Fruit fly (Drosophila melanogaster): ENCODE data around the gene dyw.

The dyw gene

DNA sequence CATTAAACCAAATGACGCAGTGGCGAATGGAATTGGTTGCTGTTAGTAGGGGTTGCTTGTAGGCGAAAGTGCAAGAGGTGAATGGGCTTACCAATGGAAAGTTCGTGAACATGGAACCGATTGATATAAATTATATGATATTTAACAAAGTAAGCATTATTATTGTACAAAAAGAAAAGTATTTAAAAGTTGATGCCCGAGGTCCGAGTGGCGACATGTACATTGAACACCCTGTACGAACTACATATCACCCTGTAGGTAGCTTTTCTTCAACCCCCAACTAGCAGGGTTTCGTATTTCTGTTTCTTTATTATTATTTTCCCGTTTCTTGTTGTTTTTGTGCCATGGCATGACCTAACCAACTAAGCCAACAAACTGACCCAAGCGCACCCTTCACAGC is 36.5 kb downstream of the dyw start:
- TF ChIP-seq CG8478 (optimal IDR thresholded peaks at IDR 0.05) (no peak), CTCF (optimal IDR thresholded peaks at IDR 0.05) (no peak)

DNA sequence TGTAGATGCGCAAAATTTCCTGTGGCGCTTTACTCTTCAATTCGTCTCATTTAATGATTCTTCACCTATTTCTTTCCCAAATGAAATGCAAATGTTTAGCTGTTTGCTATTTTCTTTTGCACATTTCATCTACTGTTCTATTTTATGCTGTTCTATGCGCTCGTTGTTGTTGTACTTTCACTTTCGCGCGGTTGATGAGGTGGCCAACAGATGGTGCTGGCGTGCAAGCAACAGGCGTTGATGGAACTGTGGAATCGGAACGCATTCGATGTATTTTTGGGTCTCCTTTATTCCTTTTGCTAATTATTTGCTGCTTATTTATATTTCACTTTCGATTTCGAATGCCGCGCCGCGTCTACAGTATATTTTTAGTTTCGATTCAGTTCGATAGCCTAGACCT is 37.7 kb downstream of the dyw start:
- TF ChIP-seq CTCF (optimal IDR thresholded peaks at IDR 0.05) (peak; percentile 81 to 82), CG8478 (optimal IDR thresholded peaks at IDR 0.05) (no peak)

DNA sequence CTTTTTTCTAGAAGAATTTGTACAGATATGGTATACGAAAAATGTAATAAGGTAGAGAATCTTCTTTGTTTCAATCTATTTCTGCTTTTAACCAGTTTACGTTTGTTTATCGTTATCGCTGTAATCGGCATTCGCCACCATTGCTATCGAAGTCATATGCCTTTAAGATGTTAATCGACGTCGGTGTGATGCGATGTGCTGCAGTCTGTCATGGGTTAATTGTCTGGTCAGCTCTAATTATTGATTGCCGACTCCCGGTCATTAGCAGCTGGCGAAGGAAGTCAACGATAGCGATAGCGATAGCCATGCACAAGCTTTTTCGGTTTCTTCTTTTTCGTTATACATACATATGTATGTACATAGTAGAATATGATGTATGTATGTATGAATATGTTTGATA is 38.2 kb downstream of the dyw start:
- TF ChIP-seq CTCF (optimal IDR thresholded peaks at IDR 0.05) (no peak), CG8478 (optimal IDR thresholded peaks at IDR 0.05) (no peak)

DNA sequence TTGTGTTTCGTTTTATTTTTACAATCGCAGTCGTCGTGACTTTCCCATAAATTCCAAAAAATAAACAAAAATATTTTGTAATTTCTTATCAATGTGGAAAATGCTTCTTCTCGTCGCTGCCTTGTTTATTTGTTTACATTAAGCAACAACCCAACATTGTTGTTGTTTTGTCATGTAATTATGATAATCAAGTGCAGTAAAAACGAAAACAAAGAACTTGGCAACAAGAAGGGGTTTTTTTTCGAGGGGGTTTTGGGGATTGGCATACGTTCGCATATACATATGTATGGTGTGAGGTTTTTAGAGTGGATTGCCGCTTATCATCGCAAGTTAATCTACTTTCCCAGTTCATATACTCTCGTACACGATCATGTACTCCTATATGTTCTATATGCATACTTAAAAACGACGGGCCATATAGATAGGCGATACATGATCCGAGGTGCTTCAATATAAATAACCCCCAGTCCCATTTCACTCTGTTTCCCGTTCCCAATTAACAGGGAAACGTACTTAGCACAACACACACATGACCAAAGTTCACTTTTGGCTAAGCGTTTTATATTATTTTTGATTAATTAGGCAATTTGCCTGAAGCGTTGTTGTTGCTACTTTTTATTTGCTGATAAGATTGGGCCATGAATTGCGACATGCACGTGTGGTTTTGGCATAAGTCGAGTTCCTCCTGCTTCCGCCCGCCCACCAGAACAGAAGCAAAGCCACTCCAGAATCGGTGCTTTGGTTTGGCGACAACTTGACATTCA is 40.0 kb downstream of the dyw start:
- TF ChIP-seq CTCF (optimal IDR thresholded peaks at IDR 0.05) (no peak), CG8478 (optimal IDR thresholded peaks at IDR 0.05) (no peak)

DNA sequence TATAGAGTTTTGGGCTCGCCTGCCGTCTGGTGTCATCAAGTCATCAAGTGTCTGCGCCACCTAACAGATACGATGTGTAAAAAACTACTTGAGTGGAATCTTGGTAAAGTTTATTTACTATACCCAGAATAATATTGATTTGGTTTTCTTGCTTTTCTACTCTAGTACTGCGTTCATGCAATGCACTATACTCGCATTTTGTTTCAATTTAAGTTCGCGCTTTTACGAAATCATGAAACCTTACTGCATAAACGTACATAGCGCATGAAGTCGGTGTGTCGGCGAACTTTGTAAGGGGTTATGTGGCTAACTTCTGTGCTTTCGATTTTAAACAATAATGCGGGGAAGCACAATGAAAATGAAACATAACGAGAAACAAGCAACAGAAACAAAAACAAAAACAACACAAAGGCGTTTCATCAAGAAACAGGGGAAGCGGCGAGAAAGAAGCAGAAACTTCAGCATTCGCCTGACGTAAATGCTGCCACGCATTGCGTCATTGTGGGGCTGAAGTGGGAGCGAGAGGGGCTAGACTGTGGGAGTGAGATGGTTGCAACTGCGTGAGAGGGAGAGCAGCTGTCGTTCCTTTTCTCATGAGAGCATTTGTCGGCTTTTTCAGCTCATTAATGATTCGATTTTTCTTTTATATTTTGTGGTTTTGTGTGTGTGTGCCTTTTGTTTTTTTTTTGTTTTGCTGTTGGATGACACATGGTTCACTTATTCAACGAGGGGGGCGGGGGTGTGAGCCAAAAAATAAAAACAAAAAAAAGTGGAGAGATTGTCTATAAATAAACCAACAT is 41.4 kb downstream of the dyw start:
- TF ChIP-seq CG8478 (optimal IDR thresholded peaks at IDR 0.05) (no peak), CTCF (optimal IDR thresholded peaks at IDR 0.05) (no peak)

DNA sequence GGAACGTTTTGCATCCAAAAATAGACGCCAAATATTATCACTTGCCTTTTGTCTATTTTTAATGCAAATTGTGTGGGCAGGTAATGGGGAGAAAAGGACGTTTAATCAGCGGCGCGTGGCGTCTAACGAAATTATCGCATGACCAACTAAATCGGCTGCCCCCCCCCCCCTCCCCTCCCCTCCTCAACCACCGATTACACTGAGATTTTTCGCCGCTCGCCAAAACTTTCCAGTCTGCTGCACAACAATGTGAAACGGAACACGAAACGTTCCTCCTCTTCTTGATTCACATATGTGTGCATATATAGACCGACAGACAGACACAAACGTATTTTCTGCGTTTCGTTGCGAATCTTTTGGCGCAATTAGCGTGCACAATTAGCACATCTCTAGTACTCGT is 42.6 kb downstream of the dyw start:
- TF ChIP-seq CG8478 (optimal IDR thresholded peaks at IDR 0.05) (no peak), CTCF (optimal IDR thresholded peaks at IDR 0.05) (no peak)

DNA sequence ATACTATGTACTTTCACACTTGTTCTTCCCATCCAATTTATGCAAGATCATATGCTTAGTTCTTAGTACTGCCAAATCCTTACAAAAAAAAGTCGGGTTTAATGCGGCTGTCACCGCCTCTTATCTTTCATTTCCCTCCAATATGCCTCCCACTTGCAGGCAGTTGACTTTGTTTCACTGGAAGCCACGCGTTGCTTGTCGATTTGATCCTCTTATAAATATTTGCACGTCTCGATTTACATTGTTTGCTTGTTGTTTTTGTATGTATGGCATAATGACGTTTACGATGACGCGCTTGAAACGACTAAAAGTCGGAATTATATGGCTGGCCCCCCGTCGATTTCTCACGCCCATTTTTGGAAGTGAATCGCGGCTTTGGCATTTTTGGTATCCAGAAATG is 44.7 kb downstream of the dyw start:
- TF ChIP-seq CTCF (optimal IDR thresholded peaks at IDR 0.05) (no peak), CG8478 (optimal IDR thresholded peaks at IDR 0.05) (no peak)

DNA sequence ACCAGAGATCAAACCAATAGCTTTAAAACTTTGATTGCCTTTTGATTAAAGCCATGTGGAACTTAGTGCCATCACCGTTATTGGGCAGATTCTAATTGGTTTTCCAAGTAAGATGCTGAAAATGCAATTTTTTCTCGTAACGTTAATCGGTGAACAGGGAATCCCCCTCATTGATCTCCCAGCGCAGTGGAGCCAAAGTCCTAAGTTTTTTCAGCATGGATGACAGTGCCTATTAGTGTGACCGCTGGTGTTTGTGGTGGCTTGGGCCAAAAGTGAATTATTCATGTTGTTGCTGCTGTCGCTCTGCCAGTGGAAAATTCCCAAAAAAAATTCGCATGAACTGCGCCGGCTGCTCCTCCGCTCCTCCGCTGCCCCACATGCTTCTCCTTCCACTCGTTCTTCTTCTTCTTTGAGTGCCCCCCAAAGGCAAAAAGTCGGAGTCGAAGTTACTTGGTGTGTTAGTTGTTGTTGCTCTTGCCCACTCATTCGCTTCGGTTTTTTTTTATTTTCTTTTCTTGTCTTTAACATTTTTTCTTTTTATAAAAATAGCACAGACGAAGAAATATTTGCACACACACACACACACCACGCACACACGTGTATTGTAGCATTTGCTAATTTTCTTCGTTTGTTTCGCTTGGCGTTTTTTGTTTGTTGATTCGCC is 45.6 kb downstream of the dyw start:
- TF ChIP-seq CG8478 (optimal IDR thresholded peaks at IDR 0.05) (no peak), CTCF (optimal IDR thresholded peaks at IDR 0.05) (no peak)

DNA sequence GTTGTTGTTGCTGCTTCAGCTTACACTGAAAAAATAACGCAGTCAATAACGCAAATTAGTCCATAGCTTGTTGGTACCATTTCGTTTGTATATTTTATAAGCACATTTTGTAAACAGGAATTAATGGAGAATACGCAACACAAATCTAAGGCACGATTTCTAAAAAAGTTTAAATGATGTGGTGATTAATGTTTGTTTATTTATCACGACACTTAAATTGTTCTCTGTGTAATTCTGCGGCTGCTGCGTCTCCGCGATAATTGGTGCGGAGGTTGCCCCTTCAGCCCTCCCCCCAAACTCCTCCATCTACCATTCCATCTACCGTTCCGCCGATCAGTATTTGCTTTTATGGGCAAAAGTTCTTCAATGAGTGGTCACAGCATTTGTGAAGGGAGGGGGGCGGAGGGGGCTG is 46.2 kb downstream of the dyw start:
- TF ChIP-seq CG8478 (optimal IDR thresholded peaks at IDR 0.05) (no peak), CTCF (optimal IDR thresholded peaks at IDR 0.05) (no peak)

DNA sequence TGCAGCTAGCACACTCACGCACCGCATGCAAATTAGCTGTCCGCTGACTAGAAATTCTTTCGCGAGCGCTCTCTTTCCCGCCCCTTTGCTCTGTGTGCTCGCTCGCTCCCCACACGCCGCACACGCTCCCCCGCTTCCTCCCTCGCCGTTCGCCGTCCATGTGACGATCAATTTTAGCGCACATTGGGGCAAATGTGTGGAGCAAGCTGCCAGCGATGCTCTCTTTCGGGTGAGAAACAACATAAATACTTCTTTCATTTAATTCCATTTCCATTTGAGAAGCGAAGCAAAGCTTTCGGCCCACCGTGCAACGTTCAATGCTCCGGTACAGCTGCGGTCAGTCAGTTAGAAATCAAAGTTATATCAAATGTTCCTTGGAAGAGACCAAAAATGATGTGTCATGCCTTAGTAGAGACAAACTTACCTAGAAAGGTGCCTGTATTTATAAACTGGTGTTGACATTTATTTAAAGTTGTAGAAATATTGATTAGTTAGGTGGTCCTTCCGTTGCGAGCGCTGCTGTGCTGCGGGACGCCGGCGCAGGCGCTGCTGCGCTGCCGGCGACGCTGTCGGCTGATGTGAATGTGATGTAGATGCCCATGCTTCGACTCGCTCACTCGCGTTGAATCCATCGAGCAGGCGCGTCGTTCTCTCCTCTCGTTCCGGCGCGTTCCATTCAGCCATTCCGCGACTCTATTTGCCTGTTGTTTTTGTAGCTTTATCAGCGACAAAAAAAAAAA is 47.5 kb downstream of the dyw start:
- TF ChIP-seq CTCF (optimal IDR thresholded peaks at IDR 0.05) (peak; percentile 23 to 40), CG8478 (optimal IDR thresholded peaks at IDR 0.05) (no peak)

DNA sequence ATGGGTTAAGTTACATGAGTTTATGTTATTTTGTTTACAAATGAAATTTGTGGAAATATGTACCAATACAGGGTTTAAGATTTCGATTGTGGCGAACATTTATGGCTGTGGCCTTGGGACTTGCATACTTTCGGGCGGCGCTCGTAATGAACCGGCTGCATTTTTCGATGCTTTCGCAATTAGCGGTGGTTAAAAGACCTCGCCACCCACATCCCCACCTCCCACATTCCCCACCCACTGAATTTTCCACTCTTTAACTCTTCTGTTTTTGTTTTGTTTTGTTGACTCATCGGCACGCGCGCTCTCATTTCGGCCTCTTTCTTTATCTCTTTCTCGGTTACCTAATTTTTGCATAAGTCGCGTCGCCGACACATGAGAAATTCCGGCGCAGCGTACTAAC is 48.1 kb downstream of the dyw start:
- no peak for TF ChIP-seq CTCF (optimal IDR thresholded peaks at IDR 0.05)
- no peak for TF ChIP-seq CG8478 (optimal IDR thresholded peaks at IDR 0.05)
